Worm (Caenorhabditis elegans) whole organism, L4 larva: Measurements from ENCODE around the gene str-206.

Source experiments
- aha-1 ChIP-seq: fragments of 150-350 bp; peaks from one replicate; lab custom pipeline; 2014; ENCODE audit warnings: missing biosample characterization, missing genetic modification characterization
- ceh-32 ChIP-seq: sonication (generic microtip); optimal IDR thresholded peaks from 2 replicates; lab custom pipeline; 2016; ENCODE audit warnings: mild to moderate bottlenecking, missing genetic modification characterization, missing compliant biosample characterization; ENCODE audit not compliant: poor library complexity
- daf-12 ChIP-seq: fragments of 150-350 bp; optimal IDR thresholded peaks from 2 replicates; lab custom pipeline; 2014; ENCODE audit warnings: missing biosample characterization, missing genetic modification reagents, missing genetic modification characterization
- daf-16 ChIP-seq, 3 experiments: sonication (generic microtip); optimal IDR thresholded peaks; 2 replicates each; lab custom pipeline; 2016 to 2017; ENCODE audit warnings: missing genetic modification characterization in 3 of 3, missing genetic modification reagents in 3 of 3, mild to moderate bottlenecking in 2 of 3, missing compliant biosample characterization in 2 of 3, missing biosample characterization in 1 of 3, moderate library complexity in 1 of 3
- dve-1 ChIP-seq: sonication (generic microtip); optimal IDR thresholded peaks from 2 replicates; lab custom pipeline; 2017; ENCODE audit warnings: antibody characterized with exemption, mild to moderate bottlenecking, missing genetic modification characterization, missing compliant biosample characterization; ENCODE audit not compliant: insufficient read depth
- egl-43 ChIP-seq: fragments of 200-800 bp; sonication (Bioruptor generic); IDR thresholded peaks from 2 replicates; pipeline ENCODE4 v1.3.6; 2022; ENCODE audit warnings: missing genetic modification reagents, missing genetic modification characterization, missing compliant biosample characterization
- hlh-11 ChIP-seq: fragments of 200-800 bp; sonication (Bioruptor generic); optimal IDR thresholded peaks from 2 replicates; lab custom pipeline; 2018; ENCODE audit warnings: mild to moderate bottlenecking, missing genetic modification characterization, missing compliant biosample characterization
- hlh-30 ChIP-seq: sonication (generic microtip); optimal IDR thresholded peaks from 2 replicates; lab custom pipeline; 2017; ENCODE audit warnings: antibody characterized with exemption, mild to moderate bottlenecking, missing genetic modification characterization, missing compliant biosample characterization; ENCODE audit not compliant: insufficient read depth
- lin-29 ChIP-seq: fragments of 200-800 bp; sonication (Bioruptor generic); IDR thresholded peaks from 2 replicates; pipeline ENCODE4 v1.3.6; 2022; ENCODE audit warnings: missing genetic modification reagents, missing genetic modification characterization, missing compliant biosample characterization
- mdt-29 ChIP-seq: fragments of 200-800 bp; sonication (Bioruptor generic); IDR thresholded peaks from 2 replicates; pipeline ENCODE4 v1.3.6; 2022; ENCODE audit warnings: missing genetic modification reagents, missing genetic modification characterization, missing compliant biosample characterization
- mxl-3 ChIP-seq: fragments of 200-800 bp; sonication (Bioruptor generic); optimal IDR thresholded peaks from 2 replicates; lab custom pipeline; 2018; ENCODE audit warnings: mild to moderate bottlenecking, missing genetic modification characterization, missing compliant biosample characterization
- nhr-11 ChIP-seq: fragments of 150-350 bp; optimal IDR thresholded peaks from 2 replicates; lab custom pipeline; 2014; ENCODE audit warnings: missing biosample characterization, missing genetic modification characterization
- nhr-111 ChIP-seq: fragments of 200-800 bp; sonication (Bioruptor generic); optimal IDR thresholded peaks from 2 replicates; lab custom pipeline; 2018; ENCODE audit warnings: mild to moderate bottlenecking, missing genetic modification characterization, missing compliant biosample characterization
- nhr-28 ChIP-seq: fragments of 150-350 bp; optimal IDR thresholded peaks from 2 replicates; lab custom pipeline; 2014; ENCODE audit warnings: missing biosample characterization, missing genetic modification characterization
- nhr-6 ChIP-seq: fragments of 150-350 bp; optimal IDR thresholded peaks from 2 replicates; lab custom pipeline; 2014; ENCODE audit warnings: missing biosample characterization, missing genetic modification characterization
- php-3 ChIP-seq: fragments of 200-800 bp; sonication (Bioruptor generic); IDR thresholded peaks from 2 replicates; pipeline ENCODE4 v1.3.6; 2022; ENCODE audit warnings: missing genetic modification reagents, missing genetic modification characterization, missing compliant biosample characterization
- rbr-2 ChIP-seq: sonication (generic microtip); optimal IDR thresholded peaks from 2 replicates; lab custom pipeline; 2016; ENCODE audit warnings: missing genotype, missing genetic modification characterization, missing compliant biosample characterization
- set-16 ChIP-seq: fragments of 200-800 bp; sonication (Bioruptor generic); IDR thresholded peaks from 2 replicates; pipeline ENCODE4 v1.3.6; 2022; ENCODE audit warnings: missing genetic modification reagents, missing genetic modification characterization, missing compliant biosample characterization
- zip-2 ChIP-seq: fragments of 150-350 bp; optimal IDR thresholded peaks from 2 replicates; lab custom pipeline; 2014; ENCODE audit warnings: missing biosample characterization, missing genetic modification characterization
- ztf-11 ChIP-seq: fragments of 150-350 bp; optimal IDR thresholded peaks from 2 replicates; lab custom pipeline; 2014; ENCODE audit warnings: missing biosample characterization, missing genetic modification characterization

Gene str-206

DNA sequence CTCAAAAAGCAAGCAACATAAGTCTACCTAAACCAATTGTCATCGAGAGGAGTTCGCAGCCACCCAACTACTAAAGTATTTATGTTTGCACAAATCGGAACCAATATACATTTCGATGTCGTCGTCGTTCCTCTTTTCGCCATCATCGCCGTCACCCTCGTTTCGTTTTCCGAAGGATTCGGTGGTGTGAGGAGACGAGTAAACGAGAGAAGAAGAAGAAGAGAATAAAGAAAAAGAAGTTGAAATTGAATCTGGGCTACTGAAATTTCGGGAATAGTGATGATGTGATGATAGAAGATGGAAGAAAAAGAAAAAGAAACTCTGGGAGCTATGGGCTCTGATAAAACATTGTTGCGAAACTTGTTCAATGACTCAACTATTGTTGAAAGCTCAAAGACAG lies 50.6 kb downstream of the str-206 start:
- TF ChIP-seq hlh-11 (no peak), aha-1 (peak; percentile 76)
- TF ChIP-seq, all 104 proteins: peak for 1

DNA sequence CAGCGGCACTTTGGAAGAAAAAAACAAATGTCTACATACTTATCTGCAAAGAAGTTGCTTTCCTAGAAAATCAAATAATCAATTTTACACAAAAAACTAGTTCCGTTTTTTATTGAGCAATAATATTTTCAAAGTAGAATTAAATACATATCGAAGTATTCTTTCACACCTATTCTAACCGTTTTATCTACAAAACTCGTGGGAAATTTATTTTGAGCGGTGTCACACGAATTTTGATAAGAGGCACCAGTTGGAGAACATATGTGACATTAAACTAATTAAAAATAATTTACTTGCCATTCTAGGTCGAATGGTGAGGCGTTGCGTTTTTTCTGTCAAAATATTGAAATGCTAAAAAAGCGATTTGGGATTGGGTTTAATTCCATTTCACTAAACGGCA lies 51.0 kb downstream of the str-206 start:
- no peak for TF ChIP-seq daf-16 (GFP tag; optimal IDR thresholded peaks at IDR 0.05; lab: Kevin White, UChicago)
- TF ChIP-seq daf-16 (tag; optimal IDR thresholded peaks at IDR 0.05; lab: Kevin White, UChicago) = peak; percentile 54
- no peak for TF ChIP-seq nhr-111 (GFP tag; lab: Kevin White, UChicago)
- no peak for TF ChIP-seq lin-29 (GFP tag; lab: Robert Waterston, UW)
- no peak for TF ChIP-seq egl-43
- TF ChIP-seq daf-12 (tag; lab: Kevin White, UChicago) = no peak
- TF ChIP-seq mxl-3 (GFP tag; lab: Kevin White, UChicago) = no peak
- peak; percentile 4 for TF ChIP-seq hlh-11
- peak; percentile 2 for TF ChIP-seq dve-1
- no peak for TF ChIP-seq ceh-32 (tag; lab: Kevin White, UChicago)
- TF ChIP-seq php-3 (GFP tag; lab: Robert Waterston, UW) = peak; percentile 37; the same call in 1 of the 2 replicates
- TF ChIP-seq rbr-2 (tag; lab: Kevin White, UChicago) = no peak
- TF ChIP-seq ztf-11 (tag; lab: Kevin White, UChicago) = no peak
- TF ChIP-seq mdt-29 (GFP tag; lab: Robert Waterston, UW) = no peak
- TF ChIP-seq set-16 (GFP tag; lab: Robert Waterston, UW) = no peak
- TF ChIP-seq nhr-28 (tag; lab: Kevin White, UChicago) = peak; percentile 29
- no peak for TF ChIP-seq zip-2
- TF ChIP-seq nhr-11 (tag; lab: Kevin White, UChicago) = no peak
- TF ChIP-seq nhr-6 = no peak
- peak; percentile 16 for TF ChIP-seq hlh-30 (tag; lab: Kevin White, UChicago)
